Fruit fly (Drosophila melanogaster) S2 (cell line): ENCODE measurements around the gene sowah.

Experiments used
- CG8478 ChIP-seq: fragments of >200 bp; optimal IDR thresholded peaks from 2 replicates; lab custom pipeline; 2018
- CTCF ChIP-seq, 2 experiments: fragments of >200 bp; optimal IDR thresholded peaks; 2 replicates each; lab custom pipeline; 2018

DNA sequence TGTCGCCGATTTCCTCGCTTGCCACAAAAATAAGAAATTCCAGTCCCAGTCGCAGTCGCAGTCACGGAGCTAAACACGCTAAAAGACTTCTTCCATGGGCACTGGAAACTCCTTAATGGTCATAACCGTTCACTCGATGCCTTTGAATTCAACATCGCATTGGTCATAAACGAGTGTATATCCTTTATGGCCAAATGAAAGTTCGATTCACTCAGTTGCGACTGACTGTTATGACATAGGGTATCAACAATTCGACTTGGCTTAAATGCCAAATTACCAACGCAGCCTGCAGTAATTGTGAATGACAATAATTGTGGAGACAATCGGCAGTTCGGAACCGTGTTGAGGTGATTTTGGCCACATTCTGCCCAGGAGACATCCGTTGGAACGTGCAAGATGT is 13.1 kb downstream of the sowah start:
- no peak for TF ChIP-seq CTCF (optimal IDR thresholded peaks at IDR 0.05; lab: Kevin White, UChicago)
- no peak for TF ChIP-seq CG8478 (lab: Kevin White, UChicago)
